Worm (Caenorhabditis elegans) whole organism, L4 larva: ENCODE results near the gene lin-15B.

Experiments used
- D1046.2 ChIP-seq: fragments of 200-800 bp; sonication (Bioruptor generic); IDR thresholded peaks from 2 replicates; pipeline ENCODE4 v1.3.6; 2022; ENCODE audit warnings: missing genetic modification characterization, missing compliant biosample characterization
- F26F4.8 ChIP-seq: fragments of 200-800 bp; sonication (Bioruptor generic); conservative IDR thresholded peaks from 2 replicates; pipeline ENCODE4 v1.3.6; 2022; ENCODE audit warnings: missing genetic modification characterization, missing compliant biosample characterization
- Y105C5A.15 ChIP-seq: fragments of 200-800 bp; sonication (Bioruptor generic); IDR thresholded peaks from 2 replicates; pipeline ENCODE4 v1.3.6; 2022; ENCODE audit warnings: missing genetic modification characterization, missing compliant biosample characterization
- Y48G9A.11 ChIP-seq: fragments of 200-800 bp; sonication (Bioruptor generic); IDR thresholded peaks from 2 replicates; pipeline ENCODE4 v1.3.6; 2022; ENCODE audit warnings: missing genetic modification reagents, missing genetic modification characterization, missing compliant biosample characterization
- Y75B8A.6 ChIP-seq: fragments of 200-800 bp; sonication (Bioruptor generic); IDR thresholded peaks from 2 replicates; pipeline ENCODE4 v1.3.6; 2022; ENCODE audit warnings: missing genetic modification reagents, missing genetic modification characterization, missing compliant biosample characterization
- ZK337.2 ChIP-seq: fragments of 200-800 bp; sonication (Bioruptor generic); IDR thresholded peaks from 2 replicates; pipeline ENCODE4 v1.3.6; 2022; ENCODE audit warnings: missing genetic modification reagents, missing genetic modification characterization, missing compliant biosample characterization
- attf-4 ChIP-seq: sonication (generic microtip); optimal IDR thresholded peaks from 3 replicates; lab custom pipeline; 2017; ENCODE audit warnings: missing biosample characterization, missing genetic modification characterization
- ceh-32 ChIP-seq: sonication (generic microtip); optimal IDR thresholded peaks from 2 replicates; lab custom pipeline; 2016; ENCODE audit warnings: mild to moderate bottlenecking, missing genetic modification characterization, missing compliant biosample characterization; ENCODE audit not compliant: poor library complexity
- ceh-44 ChIP-seq: fragments of 200-800 bp; sonication (Bioruptor generic); IDR thresholded peaks from 2 replicates; pipeline ENCODE4 v1.3.6; 2022; ENCODE audit warnings: missing genetic modification reagents, missing genetic modification characterization, missing compliant biosample characterization
- ces-1 ChIP-seq: fragments of 150-350 bp; sonication (generic microtip); optimal IDR thresholded peaks from 4 replicates; lab custom pipeline; 2014; ENCODE audit warnings: missing biosample characterization, missing genetic modification reagents, missing genetic modification characterization
- cey-2 ChIP-seq: sonication (generic microtip); optimal IDR thresholded peaks from 3 replicates; lab custom pipeline; 2017; ENCODE audit warnings: missing genetic modification characterization, mild to moderate bottlenecking, missing compliant biosample characterization, antibody characterized with exemption, borderline replicate concordance; ENCODE audit not compliant: insufficient read depth
- ctbp-1 ChIP-seq: fragments of 200-800 bp; sonication (Bioruptor generic); IDR thresholded peaks from 2 replicates; pipeline ENCODE4 v1.3.6; 2022; ENCODE audit warnings: missing genetic modification reagents, missing genetic modification characterization, missing compliant biosample characterization
- daf-12 ChIP-seq: fragments of 150-350 bp; optimal IDR thresholded peaks from 2 replicates; lab custom pipeline; 2014; ENCODE audit warnings: missing biosample characterization, missing genetic modification reagents, missing genetic modification characterization
- daf-19 ChIP-seq: fragments of 200-800 bp; sonication (Bioruptor generic); conservative IDR thresholded peaks from 2 replicates; pipeline ENCODE4 v1.3.6; 2022; ENCODE audit warnings: missing genetic modification characterization, missing compliant biosample characterization
- dmd-6 ChIP-seq: fragments of 200-800 bp; sonication (Bioruptor generic); IDR thresholded peaks from 2 replicates; pipeline ENCODE4 v1.3.6; 2022; ENCODE audit warnings: missing genetic modification reagents, missing genetic modification characterization, missing compliant biosample characterization
- egl-27 ChIP-seq: sonication (generic microtip); optimal IDR thresholded peaks from 3 replicates; lab custom pipeline; 2017; ENCODE audit warnings: missing biosample characterization, missing genetic modification reagents, missing genetic modification characterization
- egl-43 ChIP-seq: fragments of 200-800 bp; sonication (Bioruptor generic); IDR thresholded peaks from 2 replicates; pipeline ENCODE4 v1.3.6; 2022; ENCODE audit warnings: missing genetic modification reagents, missing genetic modification characterization, missing compliant biosample characterization
- fos-1 ChIP-seq: fragments of 150-350 bp; optimal IDR thresholded peaks from 2 replicates; lab custom pipeline; 2014; ENCODE audit warnings: missing biosample characterization, missing genetic modification characterization
- gei-8 ChIP-seq: fragments of 200-800 bp; sonication (Bioruptor generic); optimal IDR thresholded peaks from 2 replicates; lab custom pipeline; 2018; ENCODE audit warnings: mild to moderate bottlenecking, missing genetic modification characterization, missing compliant biosample characterization
- lim-7 ChIP-seq: fragments of 200-800 bp; sonication (Bioruptor generic); IDR thresholded peaks from 2 replicates; pipeline ENCODE4 v1.3.6; 2022; ENCODE audit warnings: missing genetic modification characterization, missing compliant biosample characterization
- lin-1 ChIP-seq: fragments of 200-800 bp; sonication (Bioruptor generic); IDR thresholded peaks from 2 replicates; pipeline ENCODE4 v1.3.6; 2022; ENCODE audit warnings: missing genetic modification reagents, missing genetic modification characterization, missing compliant biosample characterization
- madf-9 ChIP-seq: fragments of 200-800 bp; sonication (Bioruptor generic); conservative IDR thresholded peaks from 2 replicates; pipeline ENCODE4 v1.3.6; 2022; ENCODE audit warnings: missing genetic modification reagents, missing genetic modification characterization, missing compliant biosample characterization
- mxl-3 ChIP-seq: fragments of 200-800 bp; sonication (Bioruptor generic); optimal IDR thresholded peaks from 2 replicates; lab custom pipeline; 2018; ENCODE audit warnings: mild to moderate bottlenecking, missing genetic modification characterization, missing compliant biosample characterization
- nhr-10 ChIP-seq: fragments of 150-350 bp; optimal IDR thresholded peaks from 2 replicates; lab custom pipeline; 2014; ENCODE audit warnings: missing biosample characterization, missing genetic modification characterization
- nhr-102 ChIP-seq: sonication (generic microtip); optimal IDR thresholded peaks from 2 replicates; lab custom pipeline; 2016; ENCODE audit warnings: mild to moderate bottlenecking, missing genetic modification characterization, moderate library complexity, missing compliant biosample characterization
- nhr-11 ChIP-seq: fragments of 150-350 bp; optimal IDR thresholded peaks from 2 replicates; lab custom pipeline; 2014; ENCODE audit warnings: missing biosample characterization, missing genetic modification characterization
- nhr-237 ChIP-seq: sonication (generic microtip); optimal IDR thresholded peaks from 2 replicates; lab custom pipeline; 2017; ENCODE audit warnings: missing biosample characterization, missing genetic modification characterization
- nhr-25 ChIP-seq: sonication (generic microtip); optimal IDR thresholded peaks from 2 replicates; lab custom pipeline; 2017; ENCODE audit warnings: missing genetic modification characterization, mild to moderate bottlenecking, missing compliant biosample characterization, antibody characterized with exemption, moderate library complexity, borderline replicate concordance; ENCODE audit not compliant: insufficient read depth
- nhr-28 ChIP-seq: fragments of 150-350 bp; optimal IDR thresholded peaks from 2 replicates; lab custom pipeline; 2014; ENCODE audit warnings: missing biosample characterization, missing genetic modification characterization
- nhr-41 ChIP-seq: fragments of 200-800 bp; sonication (Bioruptor generic); IDR thresholded peaks from 2 replicates; pipeline ENCODE4 v1.3.6; 2022; ENCODE audit warnings: missing genetic modification reagents, missing genetic modification characterization, missing compliant biosample characterization
- nhr-6 ChIP-seq: fragments of 150-350 bp; optimal IDR thresholded peaks from 2 replicates; lab custom pipeline; 2014; ENCODE audit warnings: missing biosample characterization, missing genetic modification characterization
- pha-4 ChIP-seq, 2 experiments: fragments of 150-350 bp in 1 of 2; fragments of 200-800 bp in 1 of 2; sonication (Bioruptor generic) in 1 of 2; IDR thresholded peaks in 1 of 2; optimal IDR thresholded peaks in 1 of 2; 2 replicates each; pipeline versions ENCODE4 v1.3.6 to Lab custom; 2014 to 2022; ENCODE audit warnings: missing genetic modification characterization in 2 of 2, missing genetic modification reagents in 2 of 2, missing biosample characterization in 1 of 2, missing compliant biosample characterization in 1 of 2
- php-3 ChIP-seq: fragments of 200-800 bp; sonication (Bioruptor generic); IDR thresholded peaks from 2 replicates; pipeline ENCODE4 v1.3.6; 2022; ENCODE audit warnings: missing genetic modification reagents, missing genetic modification characterization, missing compliant biosample characterization
- pqm-1 ChIP-seq: sonication (generic microtip); optimal IDR thresholded peaks from 2 replicates; lab custom pipeline; 2017; ENCODE audit warnings: missing biosample characterization, missing genetic modification characterization
- rbr-2 ChIP-seq: sonication (generic microtip); optimal IDR thresholded peaks from 2 replicates; lab custom pipeline; 2016; ENCODE audit warnings: missing genotype, missing genetic modification characterization, missing compliant biosample characterization
- saeg-2 ChIP-seq: fragments of 200-800 bp; sonication (Bioruptor generic); IDR thresholded peaks from 2 replicates; pipeline ENCODE4 v1.3.6; 2022; ENCODE audit warnings: missing genetic modification reagents, missing genetic modification characterization, missing compliant biosample characterization
- snpc-1.2 ChIP-seq: fragments of 200-800 bp; sonication (Bioruptor generic); IDR thresholded peaks from 2 replicates; pipeline ENCODE4 v1.3.6; 2022; ENCODE audit warnings: missing genetic modification reagents, missing genetic modification characterization, missing compliant biosample characterization
- tag-97 ChIP-seq: fragments of 200-800 bp; sonication (Bioruptor generic); IDR thresholded peaks from 2 replicates; pipeline ENCODE4 v1.3.6; 2022; ENCODE audit warnings: missing genetic modification characterization, missing compliant biosample characterization
- tra-1 ChIP-seq: fragments of 200-800 bp; sonication (Bioruptor generic); IDR thresholded peaks from 2 replicates; pipeline ENCODE4 v1.3.6; 2022; ENCODE audit warnings: missing genetic modification reagents, missing genetic modification characterization, missing compliant biosample characterization
- unc-39 ChIP-seq: sonication (generic microtip); optimal IDR thresholded peaks from 2 replicates; lab custom pipeline; 2017; ENCODE audit warnings: missing biosample characterization, missing genetic modification characterization
- vab-7 ChIP-seq: fragments of 200-800 bp; sonication (Bioruptor generic); IDR thresholded peaks from 2 replicates; pipeline ENCODE4 v1.3.6; 2022; ENCODE audit warnings: missing genetic modification reagents, missing genetic modification characterization, missing compliant biosample characterization
- zfp-3 ChIP-seq: fragments of 200-800 bp; sonication (Bioruptor generic); conservative IDR thresholded peaks from 2 replicates; pipeline ENCODE4 v1.3.6; 2022; ENCODE audit warnings: missing genetic modification reagents, missing genetic modification characterization, missing compliant biosample characterization
- zip-11 ChIP-seq: fragments of 200-800 bp; sonication (Bioruptor generic); IDR thresholded peaks from 2 replicates; pipeline ENCODE4 v1.3.6; 2022; ENCODE audit warnings: missing genetic modification characterization, missing compliant biosample characterization
- zip-2 ChIP-seq: fragments of 150-350 bp; optimal IDR thresholded peaks from 2 replicates; lab custom pipeline; 2014; ENCODE audit warnings: missing biosample characterization, missing genetic modification characterization

The lin-15B gene

ce11 chrX:15747814-15748213, 21.9 kb downstream of the lin-15B start (continued):
- peak; percentile 47; the same call in 1 of the 2 replicates for TF ChIP-seq ctbp-1
- no peak for TF ChIP-seq Y75B8A.6 (GFP tag; lab: Robert Waterston, UW)
- TF ChIP-seq nhr-41 (GFP tag; lab: Robert Waterston, UW), result peak; percentile 52; the same call in 1 of the 2 replicates
- no peak for TF ChIP-seq zfp-3 (GFP tag; lab: Robert Waterston, UW)
- no peak for TF ChIP-seq ces-1 (GFP tag; lab: Kevin White, UChicago)
- TF ChIP-seq nhr-28 (tag; lab: Kevin White, UChicago), result no peak
- TF ChIP-seq gei-8 (GFP tag; lab: Kevin White, UChicago), result no peak
- no peak for TF ChIP-seq tag-97 (GFP tag; lab: Robert Waterston, UW)
- no peak for TF ChIP-seq daf-19 (GFP tag; lab: Robert Waterston, UW)
- peak; percentile 57 for TF ChIP-seq nhr-102 (tag; lab: Kevin White, UChicago)
- TF ChIP-seq egl-43, result peak; percentile 81
- TF ChIP-seq egl-27 (tag; lab: Kevin White, UChicago), result no peak
- TF ChIP-seq D1046.2 (GFP tag; lab: Robert Waterston, UW), result 0 out of 2 replicates have a peak, but pooled peaks have one; percentile 45
- no peak for TF ChIP-seq Y105C5A.15 (GFP tag; lab: Robert Waterston, UW)
- 0 out of 2 replicates have a peak, but pooled peaks have one; percentile 5 for TF ChIP-seq snpc-1.2 (GFP tag; lab: Robert Waterston, UW)
- TF ChIP-seq daf-12, result no peak

DNA sequence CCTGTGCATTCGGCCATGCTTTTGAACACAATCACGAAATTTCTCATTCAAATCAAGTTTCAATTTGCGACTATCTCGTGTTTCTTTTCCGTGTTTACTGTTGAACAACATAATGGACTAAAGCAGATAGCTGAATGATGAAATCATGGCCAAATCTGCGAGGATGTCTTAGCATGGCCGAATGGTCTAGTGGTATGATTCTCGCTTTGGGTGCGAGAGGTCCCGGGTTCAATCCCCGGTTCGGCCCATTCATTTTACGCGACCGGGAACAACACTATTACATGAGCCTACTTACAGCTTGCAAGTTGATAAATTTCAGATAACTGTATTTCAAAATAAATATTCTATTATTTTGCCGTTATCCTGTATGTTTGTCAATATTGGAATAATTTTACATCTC, 25.3 kb downstream of the lin-15B start:
- no peak for TF ChIP-seq ceh-44 (GFP tag; lab: Robert Waterston, UW)
- no peak for TF ChIP-seq nhr-6 (tag; lab: Kevin White, UChicago)
- no peak for TF ChIP-seq pqm-1 (tag; lab: Kevin White, UChicago)
- TF ChIP-seq dmd-6 (GFP tag; lab: Robert Waterston, UW), result no peak
- no peak for TF ChIP-seq nhr-41 (GFP tag; lab: Robert Waterston, UW)
- no peak for TF ChIP-seq pha-4 (GFP tag; IDR thresholded peaks at IDR 0.05; lab: Robert Waterston, UW)
- no peak for TF ChIP-seq pha-4 (tag; optimal IDR thresholded peaks at IDR 0.05; lab: Kevin White, UChicago)
- TF ChIP-seq php-3, result no peak
- 0 out of 2 replicates have a peak, but pooled peaks have one; percentile 23 for TF ChIP-seq vab-7 (GFP tag; lab: Robert Waterston, UW)
- TF ChIP-seq zip-2 (tag; lab: Kevin White, UChicago), result no peak
- no peak for TF ChIP-seq zfp-3 (GFP tag; lab: Robert Waterston, UW)
- TF ChIP-seq unc-39, result no peak
- TF ChIP-seq nhr-25 (tag; lab: Kevin White, UChicago), result no peak
- TF ChIP-seq nhr-237 (tag; lab: Kevin White, UChicago), result no peak
- TF ChIP-seq mxl-3 (GFP tag; lab: Kevin White, UChicago), result no peak
- no peak for TF ChIP-seq nhr-11
- TF ChIP-seq nhr-28 (tag; lab: Kevin White, UChicago), result no peak
- TF ChIP-seq snpc-1.2 (GFP tag; lab: Robert Waterston, UW), result peak; percentile 56; the same call in 1 of the 2 replicates
- 0 out of 2 replicates have a peak, but pooled peaks have one; percentile 14 for TF ChIP-seq ctbp-1
- TF ChIP-seq cey-2, result no peak
- TF ChIP-seq attf-4 (tag; lab: Kevin White, UChicago), result no peak
- TF ChIP-seq ceh-32 (tag; lab: Kevin White, UChicago), result no peak
- TF ChIP-seq egl-43, result peak; percentile 53; the same call in 1 of the 2 replicates
- TF ChIP-seq lin-1 (GFP tag; lab: Robert Waterston, UW), result 0 out of 2 replicates have a peak, but pooled peaks have one; percentile 33
- no peak for TF ChIP-seq tra-1
- peak; percentile 44; the same call in 1 of the 2 replicates for TF ChIP-seq lim-7 (GFP tag; lab: Robert Waterston, UW)
- TF ChIP-seq ZK337.2 (GFP tag; lab: Robert Waterston, UW), result 0 out of 2 replicates have a peak, but pooled peaks have one; percentile 40
- no peak for TF ChIP-seq zip-11 (GFP tag; lab: Robert Waterston, UW)
- TF ChIP-seq fos-1 (tag; lab: Kevin White, UChicago), result no peak
- TF ChIP-seq ces-1 (GFP tag; lab: Kevin White, UChicago), result no peak
- TF ChIP-seq Y48G9A.11, result peak; percentile 60; the same call in 1 of the 2 replicates
- TF ChIP-seq nhr-10, result no peak
- TF ChIP-seq Y75B8A.6 (GFP tag; lab: Robert Waterston, UW), result no peak
- TF ChIP-seq daf-12, result no peak
- TF ChIP-seq rbr-2 (tag; lab: Kevin White, UChicago), result no peak
- TF ChIP-seq saeg-2 (GFP tag; lab: Robert Waterston, UW), result no peak
- no peak for TF ChIP-seq F26F4.8 (GFP tag; lab: Robert Waterston, UW)
- TF ChIP-seq madf-9 (GFP tag; lab: Robert Waterston, UW), result peak; percentile 18; the same call in 1 of the 2 replicates
